Worm (Caenorhabditis elegans): ENCODE results near the gene T26E4.3.

ce11 chrV:15821398-15821797 is 38.8 kb downstream of the T26E4.3 start, which contains the start of gene srbc-49:
- no peak for TF ChIP-seq blmp-1 (tag; optimal IDR thresholded peaks at IDR 0.05)
- no peak for TF ChIP-seq unc-39 (tag; optimal IDR thresholded peaks at IDR 0.05)
- TF ChIP-seq nhr-12 (tag; optimal IDR thresholded peaks at IDR 0.05): no peak
- no peak for TF ChIP-seq elt-3 (tag; optimal IDR thresholded peaks at IDR 0.05)
- TF ChIP-seq sptf-1 (tag; optimal IDR thresholded peaks at IDR 0.05): no peak
- TF ChIP-seq nhr-28 (tag; optimal IDR thresholded peaks at IDR 0.05): no peak
- TF ChIP-seq lsy-2 (tag; optimal IDR thresholded peaks at IDR 0.05): no peak
- no peak for TF ChIP-seq mep-1 (tag; optimal IDR thresholded peaks at IDR 0.05)
- TF ChIP-seq ztf-11 (tag; optimal IDR thresholded peaks at IDR 0.05): no peak
- TF ChIP-seq mab-5 (tag; optimal IDR thresholded peaks at IDR 0.05): no peak
- no peak for TF ChIP-seq snpc-4 (tag; optimal IDR thresholded peaks at IDR 0.05)
- TF ChIP-seq nhr-76 (tag; optimal IDR thresholded peaks at IDR 0.05): no peak
